Fruit fly (Drosophila melanogaster) whole organism, prepupa: ENCODE measurements around the gene CG12480.

Experiments
- CG10631 ChIP-seq: fragments of 200-800 bp; sonication (Bioruptor generic); optimal IDR thresholded peaks from 2 replicates; lab custom pipeline; 2016; ENCODE audit warnings: missing biosample characterization, missing genetic modification characterization
- CG10669 ChIP-seq: fragments of 200-800 bp; sonication (Bioruptor generic); optimal IDR thresholded peaks from 3 replicates; lab custom pipeline; 2018; ENCODE audit warnings: missing biosample characterization, mild to moderate bottlenecking, missing genetic modification characterization, moderate library complexity
- CG11762 ChIP-seq: fragments of 200-800 bp; sonication (Bioruptor generic); optimal IDR thresholded peaks from 3 replicates; lab custom pipeline; 2016; ENCODE audit warnings: missing biosample characterization, missing genetic modification characterization; ENCODE audit not compliant: insufficient read depth
- CG11902 ChIP-seq: fragments of 200-800 bp; sonication (Bioruptor generic); optimal IDR thresholded peaks from 3 replicates; lab custom pipeline; 2016; ENCODE audit warnings: missing biosample characterization, missing genetic modification characterization
- CG15336 ChIP-seq: fragments of 200-800 bp; sonication (Bioruptor generic); IDR thresholded peaks from 2 replicates; pipeline ENCODE4 v1.3.6; 2022; ENCODE audit warnings: missing biosample characterization, missing genetic modification characterization
- CG1621 ChIP-seq: fragments of 200-800 bp; sonication (Bioruptor generic); optimal IDR thresholded peaks from 3 replicates; lab custom pipeline; 2018; ENCODE audit warnings: missing biosample characterization, mild to moderate bottlenecking, missing genetic modification characterization
- CG31627 ChIP-seq: fragments of 200-800 bp; sonication (Bioruptor generic); optimal IDR thresholded peaks from 3 replicates; lab custom pipeline; 2016; ENCODE audit warnings: missing biosample characterization, missing genetic modification characterization
- CG34406 ChIP-seq: fragments of 200-800 bp; sonication (Bioruptor generic); optimal IDR thresholded peaks from 3 replicates; lab custom pipeline; 2016; ENCODE audit warnings: missing biosample characterization, missing genetic modification characterization
- CG3919 ChIP-seq: fragments of 200-800 bp; sonication (Bioruptor generic); optimal IDR thresholded peaks from 3 replicates; lab custom pipeline; 2016; ENCODE audit warnings: missing biosample characterization, missing genetic modification characterization
- CG4318 ChIP-seq: fragments of 200-800 bp; sonication (Bioruptor generic); optimal IDR thresholded peaks from 3 replicates; lab custom pipeline; 2017; ENCODE audit warnings: missing biosample characterization, mild to moderate bottlenecking, missing genetic modification characterization
- CG6163 ChIP-seq: fragments of 200-800 bp; sonication (Bioruptor generic); IDR thresholded peaks from 3 replicates; pipeline ENCODE4 v1.3.6; 2022; ENCODE audit warnings: missing biosample characterization, missing genetic modification characterization
- CG6276 ChIP-seq: fragments of 200-800 bp; sonication (Bioruptor generic); optimal IDR thresholded peaks from 2 replicates; lab custom pipeline; 2017; ENCODE audit warnings: missing biosample characterization, mild to moderate bottlenecking, missing genetic modification characterization
- CG6792 ChIP-seq: fragments of 200-800 bp; sonication (Bioruptor generic); optimal IDR thresholded peaks from 3 replicates; lab custom pipeline; 2016; ENCODE audit warnings: missing biosample characterization, missing genetic modification characterization
- CG6808 ChIP-seq: fragments of 200-800 bp; sonication (Bioruptor generic); optimal IDR thresholded peaks from 3 replicates; lab custom pipeline; 2017; ENCODE audit warnings: missing biosample characterization, missing genetic modification characterization, mild to moderate bottlenecking, moderate library complexity, missing genetic modification reagents
- CG7368 ChIP-seq: fragments of 200-800 bp; sonication (Bioruptor generic); optimal IDR thresholded peaks from 3 replicates; lab custom pipeline; 2016; ENCODE audit warnings: missing biosample characterization, missing genetic modification characterization
- CG8119 ChIP-seq: fragments of 200-800 bp; sonication (Bioruptor generic); IDR thresholded peaks from 3 replicates; pipeline ENCODE4 v1.3.6; 2022; ENCODE audit warnings: missing biosample characterization, missing genetic modification characterization
- CG8319 ChIP-seq: fragments of 200-800 bp; sonication (Bioruptor generic); optimal IDR thresholded peaks from 3 replicates; lab custom pipeline; 2016; ENCODE audit warnings: missing biosample characterization, missing genetic modification characterization
- CG8632 ChIP-seq: fragments of 200-800 bp; sonication (Bioruptor generic); optimal IDR thresholded peaks from 3 replicates; lab custom pipeline; 2016; ENCODE audit warnings: missing biosample characterization, missing genetic modification characterization
- Eip75B ChIP-seq: fragments of 200-800 bp; sonication (Bioruptor generic); optimal IDR thresholded peaks from 3 replicates; lab custom pipeline; 2016; ENCODE audit warnings: missing biosample characterization, missing genetic modification characterization
- Eip78C ChIP-seq: fragments of 200-800 bp; sonication (Bioruptor generic); peaks from one replicate; lab custom pipeline; 2016; ENCODE audit warnings: missing biosample characterization, missing genetic modification characterization
- Ets21C ChIP-seq: fragments of 200-800 bp; sonication (Bioruptor generic); optimal IDR thresholded peaks from 3 replicates; lab custom pipeline; 2016; ENCODE audit warnings: missing biosample characterization, missing genetic modification characterization
- Ets96B ChIP-seq: fragments of 200-800 bp; optimal IDR thresholded peaks from 2 replicates; lab custom pipeline; 2019; ENCODE audit warnings: missing biosample characterization, mild to moderate bottlenecking, missing genetic modification characterization, moderate library complexity
- Gug ChIP-seq: fragments of 200-800 bp; sonication (Bioruptor generic); IDR thresholded peaks from 2 replicates; pipeline ENCODE4 v1.3.6; 2022; ENCODE audit warnings: missing biosample characterization, missing genetic modification characterization
- Hr38 ChIP-seq: sonication (Bioruptor generic); optimal IDR thresholded peaks from 2 replicates; lab custom pipeline; 2016; ENCODE audit warnings: missing biosample characterization, missing genetic modification characterization
- Hr39 ChIP-seq: fragments of 200-800 bp; sonication (Bioruptor generic); optimal IDR thresholded peaks from 2 replicates; lab custom pipeline; 2016; ENCODE audit warnings: missing biosample characterization, missing genetic modification characterization
- Lpt ChIP-seq: fragments of 200-800 bp; sonication (Bioruptor generic); optimal IDR thresholded peaks from 3 replicates; lab custom pipeline; 2016; ENCODE audit warnings: missing biosample characterization, missing genetic modification characterization
- OdsH ChIP-seq: fragments of 200-800 bp; sonication (Bioruptor generic); optimal IDR thresholded peaks from 3 replicates; lab custom pipeline; 2016; ENCODE audit warnings: missing biosample characterization, missing genetic modification characterization
- Sox102F ChIP-seq: fragments of 200-800 bp; sonication (Bioruptor generic); optimal IDR thresholded peaks from 2 replicates; lab custom pipeline; 2016; ENCODE audit warnings: missing biosample characterization, mild to moderate bottlenecking, missing genetic modification characterization
- Sox15 ChIP-seq: fragments of 200-800 bp; sonication (Bioruptor generic); optimal IDR thresholded peaks from 3 replicates; lab custom pipeline; 2016; ENCODE audit warnings: missing biosample characterization, missing genetic modification characterization
- achi ChIP-seq: fragments of 200-800 bp; sonication (Bioruptor generic); optimal IDR thresholded peaks from 3 replicates; lab custom pipeline; 2016; ENCODE audit warnings: missing biosample characterization, missing genetic modification characterization
- acj6 ChIP-seq: fragments of 200-800 bp; sonication (Bioruptor generic); optimal IDR thresholded peaks from 3 replicates; lab custom pipeline; 2016; ENCODE audit warnings: missing biosample characterization, missing genetic modification characterization
- cyc ChIP-seq: fragments of 200-800 bp; sonication (Bioruptor generic); optimal IDR thresholded peaks from 3 replicates; lab custom pipeline; 2016; ENCODE audit warnings: missing biosample characterization, missing genetic modification characterization
- dsx ChIP-seq: fragments of 200-800 bp; optimal IDR thresholded peaks from 3 replicates; lab custom pipeline; 2019; ENCODE audit warnings: missing biosample characterization, mild to moderate bottlenecking, missing genetic modification characterization, moderate library complexity; ENCODE audit not compliant: poor library complexity, severe bottlenecking
- eg ChIP-seq: fragments of 200-800 bp; sonication (Bioruptor generic); IDR thresholded peaks from 3 replicates; pipeline ENCODE4 v1.3.6; 2022; ENCODE audit warnings: missing biosample characterization, missing genetic modification characterization
- esn ChIP-seq: fragments of 200-800 bp; sonication (Bioruptor generic); optimal IDR thresholded peaks from 2 replicates; lab custom pipeline; 2016; ENCODE audit warnings: missing biosample characterization, mild to moderate bottlenecking, missing genetic modification characterization, moderate library complexity
- fd59A ChIP-seq: fragments of 200-800 bp; sonication (Bioruptor generic); optimal IDR thresholded peaks from 2 replicates; lab custom pipeline; 2017; ENCODE audit warnings: missing biosample characterization, mild to moderate bottlenecking, missing genetic modification characterization, missing genetic modification reagents
- fd85E ChIP-seq: fragments of 200-800 bp; sonication (Bioruptor generic); optimal IDR thresholded peaks from 3 replicates; lab custom pipeline; 2016; ENCODE audit warnings: missing biosample characterization, missing genetic modification characterization
- fkh ChIP-seq: fragments of 200-800 bp; sonication (Bioruptor generic); optimal IDR thresholded peaks from 3 replicates; lab custom pipeline; 2017; ENCODE audit warnings: missing biosample characterization, mild to moderate bottlenecking, missing genetic modification characterization, moderate library complexity
- lz ChIP-seq: fragments of 200-800 bp; sonication (Bioruptor generic); optimal IDR thresholded peaks from 3 replicates; lab custom pipeline; 2016; ENCODE audit warnings: missing biosample characterization, missing genetic modification characterization
- net ChIP-seq: fragments of 200-800 bp; sonication (Bioruptor generic); optimal IDR thresholded peaks from 3 replicates; lab custom pipeline; 2016; ENCODE audit warnings: missing biosample characterization, missing genetic modification characterization
- pdm3 ChIP-seq: fragments of 200-800 bp; sonication (Bioruptor generic); optimal IDR thresholded peaks from 3 replicates; lab custom pipeline; 2016; ENCODE audit warnings: missing biosample characterization, missing genetic modification characterization
- salr ChIP-seq, 2 experiments: fragments of 200-800 bp; sonication (Bioruptor generic); optimal IDR thresholded peaks; 3 replicates each; lab custom pipeline; 2016 to 2018; ENCODE audit warnings: missing biosample characterization in 2 of 2, missing genetic modification characterization in 2 of 2, mild to moderate bottlenecking in 1 of 2
- spab ChIP-seq: fragments of 200-800 bp; sonication (Bioruptor generic); optimal IDR thresholded peaks from 2 replicates; lab custom pipeline; 2017; ENCODE audit warnings: missing biosample characterization, mild to moderate bottlenecking, missing genetic modification characterization, missing genetic modification reagents
- ss ChIP-seq, 2 experiments: fragments of 200-800 bp; sonication (Bioruptor generic); optimal IDR thresholded peaks; 2 replicates in 1 of 2; 3 replicates in 1 of 2; lab custom pipeline; 2017 to 2018; ENCODE audit warnings: mild to moderate bottlenecking in 2 of 2, missing biosample characterization in 2 of 2, missing genetic modification characterization in 2 of 2, moderate library complexity in 1 of 2
- svp ChIP-seq: fragments of 200-800 bp; sonication (Bioruptor generic); peaks from one replicate; lab custom pipeline; 2016; ENCODE audit warnings: missing biosample characterization, missing genetic modification characterization
- topi ChIP-seq: fragments of 200-800 bp; sonication (Bioruptor generic); optimal IDR thresholded peaks from 3 replicates; lab custom pipeline; 2016; ENCODE audit warnings: missing biosample characterization, missing genetic modification characterization
- vri ChIP-seq: fragments of 200-800 bp; sonication (Bioruptor generic); optimal IDR thresholded peaks from 3 replicates; lab custom pipeline; 2016; ENCODE audit warnings: missing biosample characterization, mild to moderate bottlenecking, missing genetic modification characterization

CG12480 gene

dm6 chrX:14133936-14134335, 35.5 kb upstream of the CG12480 start (continued):
- TF ChIP-seq CG6163 (0 out of 3 replicates have a peak, but pooled peaks have one; percentile 49), CG11902 (peak; percentile 4), ss (GFP tag; optimal IDR thresholded peaks at IDR 0.05; lab: Kevin White, UChicago) (peak; percentile 59 to 68), CG11762 (GFP tag; lab: Kevin White, UChicago) (peak; percentile 21), CG15336 (GFP tag; lab: Robert Waterston, UW) (0 out of 2 replicates have a peak, but pooled peaks have one; percentile 12), CG10631 (GFP tag; lab: Kevin White, UChicago) (peak; percentile 62), Hr39 (GFP tag; lab: Kevin White, UChicago) (peak; percentile 39), CG31627 (GFP tag; lab: Kevin White, UChicago) (peak; percentile 28), CG8319 (GFP tag; lab: Kevin White, UChicago) (no peak), Ets21C (no peak), Eip78C (GFP tag; lab: Kevin White, UChicago) (peak; percentile 83), CG6276 (no peak), fd59A (peak; percentile 63), CG6808 (GFP tag; lab: Kevin White, UChicago) (peak; percentile 60), CG10669 (peak; percentile 65), vri (GFP tag; lab: Kevin White, UChicago) (peak; percentile 18), Eip75B (GFP tag; lab: Kevin White, UChicago) (peak; percentile 60), acj6 (GFP tag; lab: Kevin White, UChicago) (peak; percentile 46), lz (GFP tag; lab: Kevin White, UChicago) (peak; percentile 42), eg (GFP tag; lab: Robert Waterston, UW) (peak; percentile 29; the same call in 1 of the 3 replicates), salr (GFP tag; optimal IDR thresholded peaks at IDR 0.05; lab: Kevin White, UChicago) (peak; percentile 25 to 53)
- TF ChIP-seq, all 60 proteins: peak for 50

- TF ChIP-seq Sox15 (GFP tag; lab: Kevin White, UChicago) (no peak), vri (GFP tag; lab: Kevin White, UChicago) (no peak), Ets96B (peak; percentile 24), achi (GFP tag; lab: Kevin White, UChicago) (peak; percentile 49), CG4318 (GFP tag; lab: Kevin White, UChicago) (no peak), CG3919 (GFP tag; lab: Kevin White, UChicago) (peak; percentile 44), CG1621 (tag; lab: Kevin White, UChicago) (no peak), CG8119 (GFP tag; lab: Robert Waterston, UW) (0 out of 3 replicates have a peak, but pooled peaks have one; percentile 33), CG10631 (GFP tag; lab: Kevin White, UChicago) (peak; percentile 60), CG6808 (GFP tag; lab: Kevin White, UChicago) (no peak), CG8319 (GFP tag; lab: Kevin White, UChicago) (no peak), CG6792 (GFP tag; lab: Kevin White, UChicago) (no peak), Gug (GFP tag; lab: Robert Waterston, UW) (peak; percentile 30; the same call in 1 of the 2 replicates), Sox102F (GFP tag; lab: Kevin White, UChicago) (no peak), fd59A (no peak), Hr38 (no peak), OdsH (GFP tag; lab: Kevin White, UChicago) (peak; percentile 33), CG7368 (GFP tag; lab: Kevin White, UChicago) (no peak), CG6163 (peak; percentile 33; the same call in 2 of the 3 replicates), Lpt (GFP tag; lab: Kevin White, UChicago) (peak; percentile 10), fd85E (GFP tag; lab: Kevin White, UChicago) (no peak), lz (GFP tag; lab: Kevin White, UChicago) (no peak), CG6276 (no peak), Eip78C (GFP tag; lab: Kevin White, UChicago) (peak; percentile 79), CG10669 (no peak), salr (GFP tag; optimal IDR thresholded peaks at IDR 0.05; lab: Kevin White, UChicago) (no peak), net (GFP tag; lab: Kevin White, UChicago) (peak; percentile 22), spab (no peak), CG11902 (no peak), svp (GFP tag; lab: Kevin White, UChicago) (no peak), CG31627 (GFP tag; lab: Kevin White, UChicago) (peak; percentile 20), ss (GFP tag; optimal IDR thresholded peaks at IDR 0.05; lab: Kevin White, UChicago) (no peak), pdm3 (peak; percentile 42), topi (GFP tag; lab: Kevin White, UChicago) (peak; percentile 25), fkh (no peak), CG15336 (GFP tag; lab: Robert Waterston, UW) (peak; percentile 24; the same call in 1 of the 2 replicates), cyc (GFP tag; lab: Kevin White, UChicago) (peak; percentile 14), esn (peak; percentile 16), dsx (GFP tag; lab: Kevin White, UChicago) (peak; percentile 6), CG34406 (GFP tag; lab: Kevin White, UChicago) (no peak), CG8632 (GFP tag; lab: Kevin White, UChicago) (no peak)
Measured at dm6 chrX:14148171-14148570, 21.2 kb upstream of the CG12480 start.
